Worm (Caenorhabditis elegans) whole organism, young adult: ENCODE data around the gene nhr-175.
A peak's percentile ranks its signal among the peaks of the same experiment; 100 is the strongest.

ENCODE experiments used
- B0019.2 ChIP-seq: fragments of 200-800 bp; sonication (Bioruptor generic); conservative IDR thresholded peaks from 2 replicates; pipeline ENCODE4 v1.3.6; 2022; ENCODE audit warnings: missing genetic modification reagents, missing genetic modification characterization, missing compliant biosample characterization
- F33H1.4 ChIP-seq: fragments of 200-800 bp; sonication (Bioruptor generic); IDR thresholded peaks from 2 replicates; pipeline ENCODE4 v1.3.6; 2022; ENCODE audit warnings: missing genetic modification reagents, missing genetic modification characterization, missing compliant biosample characterization
- F55B11.4 ChIP-seq: sonication (generic microtip); optimal IDR thresholded peaks from 2 replicates; lab custom pipeline; 2016; ENCODE audit warnings: missing compliant biosample characterization, missing genetic modification characterization, borderline replicate concordance; ENCODE audit not compliant: insufficient read depth
- Y79H2A.3 ChIP-seq: fragments of 200-800 bp; sonication (Bioruptor generic); conservative IDR thresholded peaks from 2 replicates; pipeline ENCODE4 v1.3.6; 2022; ENCODE audit warnings: missing genetic modification reagents, missing genetic modification characterization, missing compliant biosample characterization
- ZK185.1 ChIP-seq: sonication (generic microtip); optimal IDR thresholded peaks from 2 replicates; lab custom pipeline; 2016; ENCODE audit warnings: mild to moderate bottlenecking, missing genetic modification characterization, missing compliant biosample characterization; ENCODE audit not compliant: poor library complexity, severe bottlenecking
- akir-1 ChIP-seq: fragments of 200-800 bp; sonication (Bioruptor generic); optimal IDR thresholded peaks from 2 replicates; lab custom pipeline; 2018; ENCODE audit warnings: mild to moderate bottlenecking, missing genetic modification characterization, moderate library complexity, missing compliant biosample characterization
- atf-7 ChIP-seq: sonication (generic microtip); optimal IDR thresholded peaks from 2 replicates; lab custom pipeline; 2017; ENCODE audit warnings: mild to moderate bottlenecking, missing genetic modification characterization, missing compliant biosample characterization
- athp-1 ChIP-seq: sonication (generic microtip); optimal IDR thresholded peaks from 2 replicates; lab custom pipeline; 2017; ENCODE audit warnings: mild to moderate bottlenecking, missing genetic modification characterization, missing compliant biosample characterization
- attf-5 ChIP-seq: fragments of 200-800 bp; sonication (Bioruptor generic); optimal IDR thresholded peaks from 2 replicates; lab custom pipeline; 2018; ENCODE audit warnings: mild to moderate bottlenecking, missing genetic modification characterization, missing compliant biosample characterization
- cebp-1 ChIP-seq, 2 experiments: fragments of 200-800 bp in 1 of 2; sonication (Bioruptor generic) in 1 of 2; sonication (generic microtip) in 1 of 2; IDR thresholded peaks in 1 of 2; optimal IDR thresholded peaks in 1 of 2; 2 replicates each; pipeline versions ENCODE4 v1.3.6 to Lab custom; 2017 to 2022; ENCODE audit warnings: missing compliant biosample characterization in 2 of 2, missing genetic modification characterization in 2 of 2, mild to moderate bottlenecking in 1 of 2, missing genetic modification reagents in 1 of 2, moderate library complexity in 1 of 2
- cebp-2 ChIP-seq: fragments of 200-800 bp; sonication (Bioruptor generic); IDR thresholded peaks from 2 replicates; pipeline ENCODE4 v1.3.6; 2022; ENCODE audit warnings: missing genetic modification characterization, missing compliant biosample characterization
- ceh-100 ChIP-seq: fragments of 200-800 bp; sonication (Bioruptor generic); IDR thresholded peaks from 2 replicates; pipeline ENCODE4 v1.3.6; 2022; ENCODE audit warnings: missing genetic modification reagents, missing genetic modification characterization, missing compliant biosample characterization
- ceh-40 ChIP-seq: fragments of 200-800 bp; sonication (Bioruptor generic); IDR thresholded peaks from 2 replicates; pipeline ENCODE4 v1.3.6; 2022; ENCODE audit warnings: missing genetic modification characterization, missing compliant biosample characterization
- dox-1 ChIP-seq: fragments of 200-800 bp; sonication (Bioruptor generic); IDR thresholded peaks from 2 replicates; pipeline ENCODE4 v1.3.6; 2022; ENCODE audit warnings: missing genetic modification reagents, missing genetic modification characterization, missing compliant biosample characterization
- egrh-3 ChIP-seq: fragments of 200-800 bp; sonication (Bioruptor generic); IDR thresholded peaks from 2 replicates; pipeline ENCODE4 v1.3.6; 2022; ENCODE audit warnings: missing genetic modification reagents, missing genetic modification characterization, missing compliant biosample characterization
- hrde-1 ChIP-seq: sonication (generic microtip); optimal IDR thresholded peaks from 2 replicates; lab custom pipeline; 2016; ENCODE audit warnings: missing genetic modification characterization, mild to moderate bottlenecking, missing compliant biosample characterization, moderate library complexity, missing genotype, missing genetic modification reagents, borderline replicate concordance
- let-526 ChIP-seq: fragments of 200-800 bp; sonication (Bioruptor generic); IDR thresholded peaks from 2 replicates; pipeline ENCODE4 v1.3.6; 2022; ENCODE audit warnings: missing genetic modification reagents, missing genetic modification characterization, missing compliant biosample characterization
- lin-35 ChIP-seq, 3 experiments: fragments of 150-350 bp in 2 of 3; sonication (generic microtip) in 1 of 3; optimal IDR thresholded peaks; 2 replicates each; lab custom pipeline; 2014 to 2018; ENCODE audit warnings: missing biosample characterization in 3 of 3, missing genetic modification characterization in 3 of 3, missing genetic modification reagents in 3 of 3
- lin-40 ChIP-seq: sonication (generic microtip); optimal IDR thresholded peaks from 2 replicates; lab custom pipeline; 2016; ENCODE audit warnings: missing genetic modification characterization, mild to moderate bottlenecking, missing compliant biosample characterization, missing genotype, missing genetic modification reagents
- mcd-1 ChIP-seq: fragments of 200-800 bp; sonication (Bioruptor generic); IDR thresholded peaks from 2 replicates; pipeline ENCODE4 v1.3.6; 2022; ENCODE audit warnings: missing genetic modification reagents, missing genetic modification characterization, missing compliant biosample characterization
- nhr-80 ChIP-seq: sonication (generic microtip); optimal IDR thresholded peaks from 2 replicates; lab custom pipeline; 2016; ENCODE audit warnings: missing genetic modification characterization, missing compliant biosample characterization
- pbrm-1 ChIP-seq: fragments of 200-800 bp; sonication (Bioruptor generic); IDR thresholded peaks from 2 replicates; pipeline ENCODE4 v1.3.6; 2022; ENCODE audit warnings: missing genetic modification reagents, missing genetic modification characterization, missing compliant biosample characterization
- snpc-1.1 ChIP-seq: sonication (generic microtip); optimal IDR thresholded peaks from 2 replicates; lab custom pipeline; 2017; ENCODE audit warnings: missing genetic modification characterization, mild to moderate bottlenecking, missing compliant biosample characterization, antibody characterized with exemption, moderate library complexity, missing genotype, missing genetic modification reagents; ENCODE audit not compliant: insufficient read depth
- tbp1 ChIP-seq: fragments of 200-800 bp; sonication (Bioruptor generic); optimal IDR thresholded peaks from 2 replicates; lab custom pipeline; 2018; ENCODE audit warnings: mild to moderate bottlenecking, missing genetic modification characterization, missing compliant biosample characterization
- zfh-2 ChIP-seq: fragments of 200-800 bp; sonication (Bioruptor generic); conservative IDR thresholded peaks from 2 replicates; pipeline ENCODE4 v1.3.6; 2022; ENCODE audit warnings: missing genetic modification reagents, missing genetic modification characterization, missing compliant biosample characterization
- ztf-26 ChIP-seq: sonication (generic microtip); optimal IDR thresholded peaks from 2 replicates; lab custom pipeline; 2017; ENCODE audit warnings: missing genetic modification characterization, missing compliant biosample characterization

nhr-175 gene

DNA sequence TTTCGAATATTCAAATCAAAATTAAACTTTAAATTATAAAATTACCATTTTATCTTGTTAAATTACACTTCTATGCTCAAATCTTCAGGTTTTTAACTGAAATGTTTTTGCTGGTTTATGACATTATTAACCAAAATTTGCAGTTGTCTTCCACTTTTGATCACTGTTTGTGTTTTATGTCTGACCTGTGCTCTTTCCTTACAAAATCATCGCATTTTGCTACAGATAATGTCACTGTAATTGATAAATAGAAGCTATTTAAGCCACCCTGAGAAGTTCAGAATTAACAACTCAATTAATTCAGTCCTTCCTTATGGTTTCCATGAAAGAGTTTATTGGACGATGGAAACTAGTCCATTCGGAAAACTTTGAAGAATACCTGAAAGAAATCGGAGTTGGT, 24.0 kb downstream of the nhr-175 start, which contains the start of gene lbp-8:
Gene lbp-8 (plus strand): TSS at position 301 of the 400 bp plus-strand sequence.
- no peak for TF ChIP-seq B0019.2 (GFP tag; lab: Robert Waterston, UW)

- TF ChIP-seq nhr-80 (tag; lab: Kevin White, UChicago) (peak; percentile 52), snpc-1.1 (tag; lab: Kevin White, UChicago) (no peak), akir-1 (GFP tag; lab: Kevin White, UChicago) (no peak)
These were observed 25.0 kb downstream of the nhr-175 start for ce11 chrV:13891489-13891888.

ce11 chrV:13892457-13893375, 26.2 kb downstream of the nhr-175 start, which contains the start of gene sptl-3:
sptl-3 (plus strand) TSS chrV:13893325.
- TF ChIP-seq ceh-40 (no peak), F55B11.4 (tag; lab: Kevin White, UChicago) (no peak), pbrm-1 (GFP tag; lab: Robert Waterston, UW) (no peak), ztf-26 (tag; lab: Kevin White, UChicago) (peak; percentile 40), let-526 (GFP tag; lab: Robert Waterston, UW) (no peak), ZK185.1 (tag; lab: Kevin White, UChicago) (no peak), lin-40 (tag; lab: Kevin White, UChicago) (peak; percentile 47), nhr-80 (tag; lab: Kevin White, UChicago) (peak; percentile 86), mcd-1 (GFP tag; lab: Robert Waterston, UW) (peak; percentile 53), egrh-3 (GFP tag; lab: Robert Waterston, UW) (no peak), zfh-2 (GFP tag; lab: Robert Waterston, UW) (no peak), tbp1 (GFP tag; lab: Kevin White, UChicago) (no peak), ceh-100 (GFP tag; lab: Robert Waterston, UW) (no peak), atf-7 (tag; lab: Kevin White, UChicago) (peak; percentile 65), athp-1 (tag; lab: Kevin White, UChicago) (no peak), lin-35 (GFP tag; optimal IDR thresholded peaks at IDR 0.05; lab: Kevin White, UChicago) (peak in 1 of 3 experiments; percentile 29), attf-5 (GFP tag; lab: Kevin White, UChicago) (peak; percentile 1)

DNA sequence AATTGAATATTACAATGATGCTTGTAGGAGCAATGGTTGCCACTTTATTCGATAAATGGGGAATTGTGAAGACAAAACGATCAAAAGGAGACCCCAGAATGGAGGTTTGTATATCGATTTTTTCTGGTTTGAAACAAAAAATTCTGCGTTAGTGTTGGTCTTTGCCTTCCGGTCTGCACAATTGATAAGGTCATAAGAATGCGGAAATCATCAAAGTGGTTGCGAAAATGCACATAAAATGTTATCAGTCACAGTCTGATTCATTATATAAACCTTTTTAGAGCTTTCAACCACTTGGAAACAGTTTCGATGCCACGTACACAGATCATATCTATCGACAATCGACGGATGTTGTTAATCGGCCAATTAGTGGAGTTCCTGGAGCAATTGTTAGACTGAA, 27.1 kb downstream of the nhr-175 start:
- TF ChIP-seq cebp-1 (GFP tag; IDR thresholded peaks at IDR 0.05; lab: Robert Waterston, UW), result no peak
- peak; percentile 1 for TF ChIP-seq cebp-1 (tag; optimal IDR thresholded peaks at IDR 0.05; lab: Kevin White, UChicago)
- peak; percentile 86 for TF ChIP-seq nhr-80 (tag; lab: Kevin White, UChicago)
- TF ChIP-seq dox-1 (GFP tag; lab: Robert Waterston, UW), result peak; percentile 67
- TF ChIP-seq F33H1.4 (GFP tag; lab: Robert Waterston, UW), result no peak

ce11 chrV:13898356-13898755, 31.9 kb downstream of the nhr-175 start, which contains the start of gene cyp-35C1:
cyp-35C1 (minus strand) TSS chrV:13898487.
- TF ChIP-seq cebp-2 (no peak), hrde-1 (tag; lab: Kevin White, UChicago) (no peak), Y79H2A.3 (GFP tag; lab: Robert Waterston, UW) (no peak), cebp-1 (GFP tag; IDR thresholded peaks at IDR 0.05; lab: Robert Waterston, UW) (no peak), cebp-1 (tag; optimal IDR thresholded peaks at IDR 0.05; lab: Kevin White, UChicago) (no peak), nhr-80 (tag; lab: Kevin White, UChicago) (peak; percentile 24)
